Fruit fly (Drosophila melanogaster): ENCODE data around the gene comt.
A peak's percentile ranks its signal among the peaks of the same experiment; 100 is the strongest.

Gene comt

DNA sequence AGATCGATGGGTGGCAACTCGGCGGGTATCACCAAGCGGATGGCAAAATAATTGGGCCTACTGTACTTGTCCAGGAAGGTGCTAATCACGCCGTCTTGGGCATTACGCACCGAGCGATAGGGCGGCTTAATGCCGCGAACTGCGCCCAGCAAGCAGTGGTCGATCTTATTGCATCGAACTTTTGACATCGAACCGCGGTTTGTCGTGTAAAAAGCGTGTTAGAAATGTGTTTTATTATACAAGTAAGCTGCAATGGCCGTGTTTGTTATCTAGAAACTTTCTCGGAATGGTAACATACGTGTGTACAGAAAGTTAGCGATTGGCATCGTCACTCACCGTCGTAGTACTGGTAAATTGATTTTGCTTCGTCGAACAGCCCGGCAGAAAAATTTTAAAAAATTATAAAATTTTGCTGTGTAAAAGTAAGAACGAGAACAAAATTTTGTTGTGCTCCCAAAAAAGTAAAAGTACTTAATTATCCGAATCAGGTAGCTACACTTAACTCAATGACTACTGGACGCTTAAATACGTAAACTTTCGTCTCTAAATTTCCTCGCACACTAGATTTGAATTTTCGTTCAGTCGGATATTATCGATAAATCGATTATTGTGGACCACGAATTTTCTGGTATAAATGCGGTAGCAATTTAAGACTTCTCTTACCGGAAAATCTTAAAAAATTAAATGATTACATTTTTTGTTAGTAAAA lies 619 bp upstream of the comt start, which contains the start of the genes mew and CG15742:
mew (minus strand) TSS at position 443 of the 709 bp plus-strand sequence.
CG15742 (minus strand) TSS at position 448 of the 709 bp plus-strand sequence.
- no peak for TF ChIP-seq CG34367 (tag; optimal IDR thresholded peaks at IDR 0.05)
- TF ChIP-seq CG4496 (GFP tag; IDR thresholded peaks at IDR 0.05) = no peak
- TF ChIP-seq CG9948 (tag; optimal IDR thresholded peaks at IDR 0.05) = no peak
- TF ChIP-seq CG8159 (tag; optimal IDR thresholded peaks at IDR 0.05) = no peak
- no peak for TF ChIP-seq Ets98B (GFP tag; IDR thresholded peaks at IDR 0.05)
- TF ChIP-seq EcR (GFP tag; optimal IDR thresholded peaks at IDR 0.05) = no peak
- no peak for TF ChIP-seq Pif1B (GFP tag; optimal IDR thresholded peaks at IDR 0.05)
- TF ChIP-seq rn (GFP tag; IDR thresholded peaks at IDR 0.05) = no peak
- TF ChIP-seq fd96Ca (GFP tag; IDR thresholded peaks at IDR 0.05) = no peak
- TF ChIP-seq D1 (tag; optimal IDR thresholded peaks at IDR 0.05) = no peak
- TF ChIP-seq CG13204 (GFP tag; optimal IDR thresholded peaks at IDR 0.05) = no peak
- no peak for TF ChIP-seq Pif1A (GFP tag; optimal IDR thresholded peaks at IDR 0.05)
- TF ChIP-seq gl (tag; optimal IDR thresholded peaks at IDR 0.05) = no peak
- TF ChIP-seq CG12605 (GFP tag; IDR thresholded peaks at IDR 0.05) = no peak
- no peak for TF ChIP-seq CG10348 (GFP tag; IDR thresholded peaks at IDR 0.05)
- TF ChIP-seq CG15710 (tag; optimal IDR thresholded peaks at IDR 0.05) = no peak
- TF ChIP-seq CG14655 (GFP tag; optimal IDR thresholded peaks at IDR 0.05) = no peak
- TF ChIP-seq CG8301 (tag; optimal IDR thresholded peaks at IDR 0.05) = no peak
- no peak for TF ChIP-seq CG17806 (tag; optimal IDR thresholded peaks at IDR 0.05)
- TF ChIP-seq CG32121 (GFP tag; IDR thresholded peaks at IDR 0.05) = no peak; the same call in 1 of the 2 replicates

DNA sequence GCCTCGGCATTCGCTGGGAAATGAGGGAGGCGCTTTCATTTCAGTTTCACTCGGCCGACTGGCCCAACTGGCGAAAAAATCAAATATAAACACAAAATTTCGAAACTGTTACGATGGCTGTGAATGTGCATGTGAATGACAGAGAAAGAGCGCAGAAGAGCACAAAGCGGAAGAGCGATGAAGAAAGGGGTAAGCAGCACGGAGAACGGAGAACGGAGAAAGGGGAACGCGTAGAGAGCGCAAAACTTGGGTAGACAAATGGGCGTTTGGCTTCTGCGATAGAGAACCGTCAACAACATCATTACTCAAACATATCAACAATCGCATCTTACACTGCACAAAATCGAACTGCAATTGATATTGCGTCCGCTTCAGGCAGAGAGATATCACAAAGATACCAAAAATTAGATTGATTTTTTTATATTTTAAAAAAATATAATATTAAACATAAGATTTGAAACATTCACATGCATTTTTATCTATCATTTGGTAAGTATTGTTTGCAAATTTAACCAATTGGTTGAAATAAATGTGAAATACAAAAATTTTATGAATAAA lies 13.9 kb downstream of the comt start:
- TF ChIP-seq CG8301 (tag; optimal IDR thresholded peaks at IDR 0.05) (no peak), Pif1B (GFP tag; optimal IDR thresholded peaks at IDR 0.05) (no peak), CG32121 (GFP tag; IDR thresholded peaks at IDR 0.05) (0 out of 2 replicates have a peak, but pooled peaks have one; percentile 30)

DNA sequence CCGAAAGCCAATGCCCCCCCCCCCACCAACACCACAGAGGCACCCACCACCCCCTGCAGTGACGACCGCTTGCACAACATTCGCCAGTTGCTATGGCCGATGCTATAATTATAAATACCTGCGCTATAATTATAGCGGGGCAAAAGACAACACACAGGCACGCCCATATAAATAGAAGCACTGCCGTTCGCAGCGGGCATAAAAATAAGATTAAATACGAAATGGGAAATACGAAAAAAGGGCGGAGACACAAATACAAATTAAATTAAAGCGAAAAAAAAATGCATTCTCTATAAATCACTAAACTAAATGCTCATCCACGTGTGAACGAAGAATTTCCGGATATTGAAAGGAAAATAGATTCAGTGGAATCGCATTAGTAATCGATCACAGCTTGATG lies 14.6 kb downstream of the comt start:
- TF ChIP-seq D1 (tag; optimal IDR thresholded peaks at IDR 0.05) (no peak), Pif1B (GFP tag; optimal IDR thresholded peaks at IDR 0.05) (no peak), CG4496 (GFP tag; IDR thresholded peaks at IDR 0.05) (peak; percentile 68; the same call in 1 of the 3 replicates), Ets98B (GFP tag; IDR thresholded peaks at IDR 0.05) (peak; percentile 63), fd96Ca (GFP tag; IDR thresholded peaks at IDR 0.05) (peak; percentile 37; the same call in 1 of the 3 replicates), CG32121 (GFP tag; IDR thresholded peaks at IDR 0.05) (0 out of 2 replicates have a peak, but pooled peaks have one; percentile 10), Pif1A (GFP tag; optimal IDR thresholded peaks at IDR 0.05) (peak; percentile 15), CG14655 (GFP tag; optimal IDR thresholded peaks at IDR 0.05) (peak; percentile 6)

DNA sequence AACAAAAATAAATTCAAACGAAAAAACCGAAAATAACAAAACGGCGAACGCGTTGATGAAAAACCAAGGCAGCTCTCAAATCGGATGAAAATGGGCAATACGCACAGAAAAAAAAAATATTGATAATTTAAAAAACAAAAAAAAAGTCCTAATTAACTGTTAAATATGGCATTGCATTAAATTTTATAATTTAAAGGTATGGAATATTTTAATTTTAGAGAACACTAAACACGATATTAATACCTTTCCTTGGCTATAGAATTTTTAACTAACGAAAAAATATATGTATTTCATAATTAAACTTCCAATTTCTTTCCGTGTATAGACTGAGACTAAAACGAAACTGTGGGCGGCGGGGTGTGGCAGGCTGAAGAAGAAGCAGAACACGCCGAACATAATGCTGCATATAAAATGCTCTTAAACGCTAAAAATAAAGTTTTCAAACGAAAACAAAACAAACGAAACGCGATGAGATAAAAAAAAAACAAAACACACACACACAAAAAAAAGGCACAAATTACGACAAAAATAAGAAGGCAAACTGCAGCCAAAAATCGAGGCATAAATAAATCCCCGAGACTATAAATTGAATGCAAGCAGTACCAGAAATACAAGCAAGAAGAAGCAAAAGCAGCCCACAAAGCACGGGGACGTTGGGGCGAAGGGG lies 15.7 kb downstream of the comt start:
- no peak for TF ChIP-seq CG10348 (GFP tag; IDR thresholded peaks at IDR 0.05)
- TF ChIP-seq CG15710 (tag; optimal IDR thresholded peaks at IDR 0.05) = no peak
- TF ChIP-seq CG32121 (GFP tag; IDR thresholded peaks at IDR 0.05) = peak; percentile 48; the same call in 1 of the 2 replicates
- TF ChIP-seq Snoo (tag; optimal IDR thresholded peaks at IDR 0.05) = no peak
- TF ChIP-seq CG8301 (tag; optimal IDR thresholded peaks at IDR 0.05) = peak; percentile 63
- TF ChIP-seq CG34367 (tag; optimal IDR thresholded peaks at IDR 0.05) = no peak
- TF ChIP-seq D1 (tag; optimal IDR thresholded peaks at IDR 0.05) = no peak
- TF ChIP-seq rn (GFP tag; IDR thresholded peaks at IDR 0.05) = no peak
- peak; percentile 79 for TF ChIP-seq CG4496 (GFP tag; IDR thresholded peaks at IDR 0.05)
- TF ChIP-seq CG9948 (tag; optimal IDR thresholded peaks at IDR 0.05) = peak; percentile 16
- TF ChIP-seq CG17806 (tag; optimal IDR thresholded peaks at IDR 0.05) = peak; percentile 26
- no peak for TF ChIP-seq gl (tag; optimal IDR thresholded peaks at IDR 0.05)
- TF ChIP-seq Pif1A (GFP tag; optimal IDR thresholded peaks at IDR 0.05) = peak; percentile 19
- no peak; the same call in 1 of the 2 replicates for TF ChIP-seq Ets98B (GFP tag; IDR thresholded peaks at IDR 0.05)
- no peak for TF ChIP-seq EcR (GFP tag; optimal IDR thresholded peaks at IDR 0.05)
- peak; percentile 67 for TF ChIP-seq CG14655 (GFP tag; optimal IDR thresholded peaks at IDR 0.05)
- TF ChIP-seq fd96Ca (GFP tag; IDR thresholded peaks at IDR 0.05) = peak; percentile 69; the same call in 2 of the 3 replicates
- TF ChIP-seq CG13204 (GFP tag; optimal IDR thresholded peaks at IDR 0.05) = no peak
- peak; percentile 63 for TF ChIP-seq CG12605 (GFP tag; IDR thresholded peaks at IDR 0.05)
- TF ChIP-seq Pif1B (GFP tag; optimal IDR thresholded peaks at IDR 0.05) = no peak
- TF ChIP-seq CG8159 (tag; optimal IDR thresholded peaks at IDR 0.05) = peak; percentile 48

DNA sequence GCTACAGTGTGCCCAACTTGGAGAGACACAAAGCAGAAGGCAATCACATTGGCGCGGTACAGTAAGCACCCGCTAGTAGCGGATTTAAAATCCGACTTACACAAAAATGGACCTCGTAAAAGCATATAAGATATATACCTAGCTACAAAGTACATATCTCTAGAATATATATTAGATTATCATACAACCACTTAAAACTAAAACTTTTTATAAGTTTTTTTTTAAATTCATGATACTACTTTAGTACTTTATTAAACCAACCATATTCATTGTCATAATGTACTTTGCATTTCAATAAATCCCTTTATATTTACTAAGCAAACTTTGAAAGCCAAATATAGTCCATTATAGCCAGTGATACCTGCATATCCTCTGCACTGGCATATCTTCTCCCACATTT lies 16.3 kb downstream of the comt start:
- TF ChIP-seq Pif1A (GFP tag; optimal IDR thresholded peaks at IDR 0.05) = no peak
- TF ChIP-seq CG17806 (tag; optimal IDR thresholded peaks at IDR 0.05) = peak; percentile 69
- TF ChIP-seq fd96Ca (GFP tag; IDR thresholded peaks at IDR 0.05) = no peak
- peak; percentile 69 for TF ChIP-seq Snoo (tag; optimal IDR thresholded peaks at IDR 0.05)
- peak; percentile 48 for TF ChIP-seq CG34367 (tag; optimal IDR thresholded peaks at IDR 0.05)
- TF ChIP-seq CG8301 (tag; optimal IDR thresholded peaks at IDR 0.05) = peak; percentile 61
- peak; percentile 83 for TF ChIP-seq CG8159 (tag; optimal IDR thresholded peaks at IDR 0.05)
- TF ChIP-seq Ets98B (GFP tag; IDR thresholded peaks at IDR 0.05) = no peak
- TF ChIP-seq EcR (GFP tag; optimal IDR thresholded peaks at IDR 0.05) = no peak
- no peak for TF ChIP-seq rn (GFP tag; IDR thresholded peaks at IDR 0.05)
- no peak for TF ChIP-seq gl (tag; optimal IDR thresholded peaks at IDR 0.05)
- TF ChIP-seq CG10348 (GFP tag; IDR thresholded peaks at IDR 0.05) = no peak
- TF ChIP-seq CG4496 (GFP tag; IDR thresholded peaks at IDR 0.05) = no peak
- TF ChIP-seq CG13204 (GFP tag; optimal IDR thresholded peaks at IDR 0.05) = peak; percentile 55
- peak; percentile 75 for TF ChIP-seq CG9948 (tag; optimal IDR thresholded peaks at IDR 0.05)
- TF ChIP-seq CG12605 (GFP tag; IDR thresholded peaks at IDR 0.05) = no peak
- TF ChIP-seq CG32121 (GFP tag; IDR thresholded peaks at IDR 0.05) = no peak
- no peak for TF ChIP-seq D1 (tag; optimal IDR thresholded peaks at IDR 0.05)
- peak; percentile 78 for TF ChIP-seq CG15710 (tag; optimal IDR thresholded peaks at IDR 0.05)
- peak; percentile 1 for TF ChIP-seq Pif1B (GFP tag; optimal IDR thresholded peaks at IDR 0.05)
- TF ChIP-seq CG14655 (GFP tag; optimal IDR thresholded peaks at IDR 0.05) = peak; percentile 64
